Worm (Caenorhabditis elegans): Measurements from ENCODE around the gene AC8.3.
"Not testable (repeated sequence)": the region's sequence is repeated elsewhere in the genome, so short reads cannot be mapped to it uniquely, and the experiment has no call there.

AC8.3 gene

DNA sequence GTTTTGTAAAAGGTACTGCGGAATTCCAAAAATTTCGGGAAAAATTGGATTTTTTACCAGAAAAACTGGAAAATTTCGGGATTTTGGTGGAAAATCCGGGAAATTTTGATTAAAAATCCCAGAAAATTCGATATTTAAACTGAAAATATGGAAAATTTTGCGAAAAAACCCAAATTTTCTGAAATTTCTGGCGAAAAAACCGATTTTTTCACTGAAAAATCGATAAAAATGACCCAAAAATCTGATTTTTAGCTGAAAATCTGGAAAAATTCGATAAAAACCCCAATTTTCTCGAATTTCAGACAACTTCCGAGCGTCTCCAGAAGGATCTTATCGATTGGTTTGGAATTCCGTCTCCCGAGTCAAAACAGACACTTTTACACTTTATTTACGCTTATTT lies 36.7 kb downstream of the AC8.3 start, which contains the start of gene T08D2.8:
T08D2.8 (plus strand) TSS at position 301 of the 400 bp plus-strand sequence.
- no peak for TF ChIP-seq nhr-11 (tag; optimal IDR thresholded peaks at IDR 0.05)
- no peak for TF ChIP-seq spr-1 (tag; optimal IDR thresholded peaks at IDR 0.05)
- no peak for TF ChIP-seq nhr-25 (tag; optimal IDR thresholded peaks at IDR 0.05; ENCODE audit: borderline replicate concordance, insufficient read depth)
- no peak for TF ChIP-seq dve-1 (tag; optimal IDR thresholded peaks at IDR 0.05; ENCODE audit: insufficient read depth)
- no peak for TF ChIP-seq pha-4 (GFP tag; IDR thresholded peaks at IDR 0.05)
- no peak for TF ChIP-seq pha-4 (tag; optimal IDR thresholded peaks at IDR 0.05)
- no peak for TF ChIP-seq duxl-1 (tag; optimal IDR thresholded peaks at IDR 0.05; ENCODE audit: poor library complexity)

DNA sequence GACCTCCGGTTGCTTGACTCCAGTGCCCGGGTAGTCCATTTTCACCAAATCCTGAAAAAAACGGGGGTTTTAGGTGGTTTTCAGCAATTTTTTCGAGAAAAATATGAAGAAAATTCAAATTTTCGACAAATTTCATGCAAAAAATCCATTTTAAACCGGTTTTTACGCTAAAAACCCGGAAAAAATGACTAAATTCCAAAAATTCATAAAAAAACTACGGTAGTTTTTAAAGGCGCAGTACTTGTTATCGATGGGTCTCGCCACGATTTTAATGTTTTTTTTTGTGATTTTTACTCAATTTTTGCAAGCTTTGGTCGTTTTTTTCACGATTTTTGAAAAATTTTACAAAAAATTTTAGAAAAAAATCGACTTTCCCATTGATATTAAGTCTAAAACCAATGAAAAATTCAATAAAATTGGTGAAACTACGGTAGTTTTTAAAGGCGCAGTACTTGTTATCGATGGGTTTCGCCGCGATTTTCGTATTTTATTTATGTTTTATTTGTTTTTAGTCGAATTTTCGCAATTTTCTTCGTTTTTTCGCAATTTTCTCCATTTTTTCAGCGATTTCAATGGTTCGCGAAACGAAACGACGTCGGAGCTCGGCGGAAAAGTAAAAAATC lies 47.0 kb downstream of the AC8.3 start, which contains the start of the genes T08D2.6 and chkr-1:
T08D2.6 (minus strand) TSS at position 51 of the 623 bp plus-strand sequence.
chkr-1 (plus strand) TSS at position 573 of the 623 bp plus-strand sequence.
- TF ChIP-seq php-3 (GFP tag; IDR thresholded peaks at IDR 0.05); nhr-76 (tag; optimal IDR thresholded peaks at IDR 0.05); ama-1 (optimal IDR thresholded peaks at IDR 0.05): not testable (repeated sequence)

All from whole organism, L4 larva.